Worm (Caenorhabditis elegans): ENCODE measurements around the gene tftc-3.
A peak's percentile ranks its signal among the peaks of the same experiment; 100 is the strongest.

The tftc-3 gene

DNA sequence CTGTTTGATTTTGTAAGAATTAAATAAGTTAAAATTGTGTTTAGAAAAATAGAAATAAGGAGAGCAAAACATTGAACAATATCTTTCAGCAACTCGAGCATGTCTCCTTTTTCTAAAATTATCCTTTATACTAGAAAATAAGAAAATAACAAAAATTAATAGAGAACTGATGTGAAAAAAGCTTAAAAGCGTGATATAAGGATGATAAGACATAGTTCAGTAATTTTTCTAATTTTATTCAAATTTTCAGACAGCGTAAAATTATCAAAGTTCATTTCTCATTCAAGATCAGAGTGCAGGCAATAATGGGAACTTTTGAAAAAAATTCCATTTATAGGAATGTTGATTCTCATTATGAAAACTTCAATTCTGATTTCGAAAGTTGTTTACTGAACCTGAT is 23.2 kb upstream of the tftc-3 start, which contains the start of gene str-182:
Gene str-182 (minus strand): TSS at position 101 of the 400 bp plus-strand sequence.
- TF ChIP-seq elt-3 (tag; optimal IDR thresholded peaks at IDR 0.05) (no peak), unc-39 (tag; optimal IDR thresholded peaks at IDR 0.05) (no peak), aly-2 (tag; optimal IDR thresholded peaks at IDR 0.05) (no peak), skn-1 (tag; optimal IDR thresholded peaks at IDR 0.05) (no peak), pha-4 (tag; optimal IDR thresholded peaks at IDR 0.05) (no peak), daf-12 (tag; optimal IDR thresholded peaks at IDR 0.05) (no peak), lsy-12 (tag; optimal IDR thresholded peaks at IDR 0.05) (no peak), R02D3.7 (tag; optimal IDR thresholded peaks at IDR 0.05) (no peak), lin-39 (tag; optimal IDR thresholded peaks at IDR 0.05) (no peak), ama-1 (optimal IDR thresholded peaks at IDR 0.05) (no peak), nhr-23 (tag; optimal IDR thresholded peaks at IDR 0.05) (no peak), nhr-76 (tag; optimal IDR thresholded peaks at IDR 0.05) (no peak), ceh-9 (tag; optimal IDR thresholded peaks at IDR 0.05) (no peak), tbx-2 (tag; optimal IDR thresholded peaks at IDR 0.05) (no peak), hmg-11 (tag; optimal IDR thresholded peaks at IDR 0.05) (no peak), snpc-4 (tag; optimal IDR thresholded peaks at IDR 0.05) (no peak), nhr-12 (tag; optimal IDR thresholded peaks at IDR 0.05) (no peak), nhr-25 (tag; optimal IDR thresholded peaks at IDR 0.05) (no peak), jun-1 (tag; optimal IDR thresholded peaks at IDR 0.05) (no peak)

- no peak for TF ChIP-seq nhr-67 (tag; optimal IDR thresholded peaks at IDR 0.05)
- TF ChIP-seq ama-1 (optimal IDR thresholded peaks at IDR 0.05) = no peak
- no peak for TF ChIP-seq aly-2 (tag; optimal IDR thresholded peaks at IDR 0.05)
- TF ChIP-seq snpc-4 (tag; optimal IDR thresholded peaks at IDR 0.05) = no peak
- TF ChIP-seq lsy-12 (tag; optimal IDR thresholded peaks at IDR 0.05) = no peak
- no peak for TF ChIP-seq lin-39 (tag; optimal IDR thresholded peaks at IDR 0.05)
- no peak for TF ChIP-seq ceh-16 (tag; optimal IDR thresholded peaks at IDR 0.05)
- no peak for TF ChIP-seq jun-1 (tag; optimal IDR thresholded peaks at IDR 0.05)
- TF ChIP-seq nhr-11 (tag; optimal IDR thresholded peaks at IDR 0.05) = no peak
- TF ChIP-seq ztf-4 (tag; optimal IDR thresholded peaks at IDR 0.05) = no peak
- TF ChIP-seq R02D3.7 (tag; optimal IDR thresholded peaks at IDR 0.05) = no peak
- no peak for TF ChIP-seq mml-1 (tag; optimal IDR thresholded peaks at IDR 0.05)
- no peak for TF ChIP-seq elt-1 (tag; optimal IDR thresholded peaks at IDR 0.05)
- TF ChIP-seq nhr-12 (tag; optimal IDR thresholded peaks at IDR 0.05) = no peak
- TF ChIP-seq nhr-28 (tag; optimal IDR thresholded peaks at IDR 0.05) = no peak
- TF ChIP-seq skn-1 (tag; optimal IDR thresholded peaks at IDR 0.05) = no peak
- no peak for TF ChIP-seq unc-62 (GFP tag; optimal IDR thresholded peaks at IDR 0.05)
- no peak for TF ChIP-seq hmg-11 (tag; optimal IDR thresholded peaks at IDR 0.05)
- no peak for TF ChIP-seq ZK546.5 (tag; optimal IDR thresholded peaks at IDR 0.05)
Observed at ce11 chrV:10230932-10231331, 20.8 kb upstream of the tftc-3 start, which contains the start of gene fipr-6. Gene fipr-6 (plus strand): TSS chrV:10231232.

ce11 chrV:10229222-10229879 is 19.2 kb upstream of the tftc-3 start, which contains the start of the genes pyt-1 and fipr-7:
Gene pyt-1 (minus strand): TSS chrV:10229322.
Gene fipr-7 (plus strand): TSS chrV:10229829.
- no peak for TF ChIP-seq daf-12 (tag; optimal IDR thresholded peaks at IDR 0.05)
- TF ChIP-seq ceh-82 (tag; optimal IDR thresholded peaks at IDR 0.05) = no peak
- no peak for TF ChIP-seq unc-39 (tag; optimal IDR thresholded peaks at IDR 0.05)
- TF ChIP-seq nhr-67 (tag; optimal IDR thresholded peaks at IDR 0.05) = no peak
- TF ChIP-seq fos-1 (tag; optimal IDR thresholded peaks at IDR 0.05) = no peak
- no peak for TF ChIP-seq mdl-1 (tag; optimal IDR thresholded peaks at IDR 0.05)
- no peak for TF ChIP-seq ZK546.5 (tag; optimal IDR thresholded peaks at IDR 0.05)
- TF ChIP-seq pqm-1 (tag; optimal IDR thresholded peaks at IDR 0.05) = no peak
- no peak for TF ChIP-seq egl-5 (tag; optimal IDR thresholded peaks at IDR 0.05)
- TF ChIP-seq egl-27 (tag; optimal IDR thresholded peaks at IDR 0.05) = no peak
- no peak for TF ChIP-seq aly-2 (tag; optimal IDR thresholded peaks at IDR 0.05)
- TF ChIP-seq elt-1 (tag; optimal IDR thresholded peaks at IDR 0.05) = no peak
- no peak for TF ChIP-seq ama-1 (optimal IDR thresholded peaks at IDR 0.05)
- no peak for TF ChIP-seq mml-1 (tag; optimal IDR thresholded peaks at IDR 0.05)

DNA sequence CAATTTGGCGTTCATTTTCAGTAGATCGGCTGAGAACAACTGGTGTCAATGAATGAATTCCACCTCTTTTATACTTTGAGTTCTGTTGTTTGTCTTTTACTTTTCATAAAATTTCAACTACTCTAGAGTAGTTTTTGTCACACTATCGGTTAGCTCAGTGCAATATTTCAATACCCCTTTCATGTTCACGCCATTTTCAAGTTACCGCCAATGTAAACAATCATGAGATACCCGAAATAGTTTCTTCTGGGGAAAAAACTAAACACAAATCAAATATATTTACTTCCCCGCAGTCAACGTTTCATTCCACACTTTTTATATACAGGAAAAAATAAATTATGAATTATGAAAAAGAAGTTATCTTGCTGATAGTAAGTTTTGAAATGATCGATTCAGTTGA is 18.2 kb upstream of the tftc-3 start, which contains the start of gene fipr-4:
Gene fipr-4 (minus strand): TSS at position 101 of the 400 bp plus-strand sequence.
- TF ChIP-seq nhr-23 (tag; optimal IDR thresholded peaks at IDR 0.05) = no peak
- peak; percentile 42 for TF ChIP-seq pha-4 (tag; optimal IDR thresholded peaks at IDR 0.05)

DNA sequence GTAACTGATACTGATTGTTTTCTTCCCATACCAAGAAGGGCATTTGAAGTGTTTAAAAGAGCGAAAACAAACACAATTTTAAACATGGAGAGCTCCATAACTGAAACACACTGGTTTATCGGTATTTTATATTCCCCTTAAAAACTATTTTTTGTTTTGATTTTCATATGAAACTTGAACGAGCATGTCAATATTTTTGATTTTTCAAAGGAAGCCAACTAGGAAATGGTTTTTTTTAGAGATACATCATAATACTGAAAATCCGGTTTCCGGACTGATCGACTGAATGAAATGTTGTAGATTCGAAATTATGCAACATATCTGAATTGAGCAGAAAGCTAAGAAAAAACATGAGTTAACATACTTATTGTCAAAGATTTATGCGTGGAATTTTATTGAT is 17.2 kb upstream of the tftc-3 start, which contains the start of gene ttr-19:
Gene ttr-19 (minus strand): TSS at position 101 of the 400 bp plus-strand sequence.
- TF ChIP-seq elt-2 (tag; optimal IDR thresholded peaks at IDR 0.05) = no peak
- no peak for TF ChIP-seq ceh-28 (tag; optimal IDR thresholded peaks at IDR 0.05)
- no peak for TF ChIP-seq fos-1 (tag; optimal IDR thresholded peaks at IDR 0.05)
- TF ChIP-seq nhr-12 (tag; optimal IDR thresholded peaks at IDR 0.05) = no peak
- no peak for TF ChIP-seq lin-15B (tag; optimal IDR thresholded peaks at IDR 0.05)
- TF ChIP-seq jun-1 (tag; optimal IDR thresholded peaks at IDR 0.05) = no peak
- TF ChIP-seq ztf-4 (tag; optimal IDR thresholded peaks at IDR 0.05) = no peak
- TF ChIP-seq snpc-4 (tag; optimal IDR thresholded peaks at IDR 0.05) = no peak
- no peak for TF ChIP-seq lsy-12 (tag; optimal IDR thresholded peaks at IDR 0.05)
- TF ChIP-seq daf-12 (tag; optimal IDR thresholded peaks at IDR 0.05) = no peak
- TF ChIP-seq nhr-25 (tag; optimal IDR thresholded peaks at IDR 0.05) = no peak
